Worm (Caenorhabditis elegans) whole organism, mixed stage, embryonic: ENCODE results near the gene C26D10.6.

Experiments
- M03D4.4 ChIP-seq: sonication (generic microtip); optimal IDR thresholded peaks from 2 replicates; lab custom pipeline; 2017; ENCODE audit warnings: mild to moderate bottlenecking, missing genetic modification characterization, missing compliant biosample characterization
- bed-3 ChIP-seq: fragments of 200-800 bp; sonication (Bioruptor generic); optimal IDR thresholded peaks from 3 replicates; lab custom pipeline; 2018; ENCODE audit warnings: mild to moderate bottlenecking, missing genetic modification characterization, moderate library complexity, missing compliant biosample characterization
- blmp-1 ChIP-seq: fragments of 150-350 bp; optimal IDR thresholded peaks from 2 replicates; lab custom pipeline; 2014; ENCODE audit warnings: missing biosample characterization, missing genetic modification characterization
- ceh-39 ChIP-seq: fragments of 150-350 bp; optimal IDR thresholded peaks from 2 replicates; lab custom pipeline; 2014; ENCODE audit warnings: missing biosample characterization, missing genetic modification characterization
- ceh-83 ChIP-seq: fragments of 200-800 bp; sonication (Bioruptor generic); optimal IDR thresholded peaks from 2 replicates; lab custom pipeline; 2018; ENCODE audit warnings: mild to moderate bottlenecking, missing genetic modification characterization, missing compliant biosample characterization
- ces-1 ChIP-seq: fragments of 150-350 bp; optimal IDR thresholded peaks from 2 replicates; lab custom pipeline; 2014; ENCODE audit warnings: missing biosample characterization, missing genetic modification reagents, missing genetic modification characterization
- cnd-1 ChIP-seq: fragments of 200-800 bp; sonication (Bioruptor generic); optimal IDR thresholded peaks from 2 replicates; lab custom pipeline; 2018; ENCODE audit warnings: mild to moderate bottlenecking, missing genetic modification characterization, missing compliant biosample characterization
- drap-1 ChIP-seq: fragments of 200-800 bp; sonication (Bioruptor generic); optimal IDR thresholded peaks from 3 replicates; lab custom pipeline; 2018; ENCODE audit warnings: mild to moderate bottlenecking, missing genetic modification characterization, missing compliant biosample characterization
- elt-1 ChIP-seq: sonication (generic microtip); optimal IDR thresholded peaks from 2 replicates; lab custom pipeline; 2017; ENCODE audit warnings: missing genetic modification characterization, mild to moderate bottlenecking, missing compliant biosample characterization, antibody characterized with exemption, moderate library complexity, borderline replicate concordance; ENCODE audit not compliant: insufficient read depth
- elt-3 ChIP-seq: fragments of 150-350 bp; optimal IDR thresholded peaks from 2 replicates; lab custom pipeline; 2014; ENCODE audit warnings: missing biosample characterization, missing genetic modification characterization
- ham-2 ChIP-seq: fragments of 200-800 bp; sonication (Bioruptor generic); optimal IDR thresholded peaks from 2 replicates; lab custom pipeline; 2018; ENCODE audit warnings: mild to moderate bottlenecking, missing genetic modification characterization, missing compliant biosample characterization
- hlh-1 ChIP-seq: fragments of 150-350 bp; optimal IDR thresholded peaks from 2 replicates; lab custom pipeline; 2014; ENCODE audit warnings: missing biosample characterization, missing genetic modification reagents, missing genetic modification characterization
- lin-13 ChIP-seq: fragments of 150-350 bp; optimal IDR thresholded peaks from 2 replicates; lab custom pipeline; 2014; ENCODE audit warnings: missing biosample characterization, missing genetic modification characterization
- lin-32 ChIP-seq: fragments of 200-800 bp; sonication (Bioruptor generic); optimal IDR thresholded peaks from 2 replicates; lab custom pipeline; 2018; ENCODE audit warnings: mild to moderate bottlenecking, missing genetic modification characterization, missing compliant biosample characterization
- lsy-2 ChIP-seq: fragments of 150-350 bp; optimal IDR thresholded peaks from 2 replicates; lab custom pipeline; 2014; ENCODE audit warnings: missing biosample characterization, missing genetic modification characterization
- mab-5 ChIP-seq: fragments of 150-350 bp; optimal IDR thresholded peaks from 2 replicates; lab custom pipeline; 2014; ENCODE audit warnings: missing biosample characterization, missing genetic modification characterization
- mep-1 ChIP-seq: fragments of 150-350 bp; optimal IDR thresholded peaks from 2 replicates; lab custom pipeline; 2017; ENCODE audit warnings: missing biosample characterization, missing genetic modification reagents, missing genetic modification characterization, inconsistent platforms
- mls-2 ChIP-seq: sonication (generic microtip); optimal IDR thresholded peaks from 2 replicates; lab custom pipeline; 2016; ENCODE audit warnings: mild to moderate bottlenecking, missing genetic modification characterization, moderate library complexity, missing compliant biosample characterization
- nhr-12 ChIP-seq: fragments of 150-350 bp; optimal IDR thresholded peaks from 2 replicates; lab custom pipeline; 2014; ENCODE audit warnings: missing biosample characterization, missing genetic modification characterization
- nhr-2 ChIP-seq: fragments of 150-350 bp; optimal IDR thresholded peaks from 2 replicates; lab custom pipeline; 2014; ENCODE audit warnings: missing biosample characterization, missing genetic modification characterization
- nhr-237 ChIP-seq: fragments of 150-350 bp; optimal IDR thresholded peaks from 2 replicates; lab custom pipeline; 2014; ENCODE audit warnings: missing biosample characterization, missing genetic modification characterization
- nhr-28 ChIP-seq: fragments of 150-350 bp; optimal IDR thresholded peaks from 2 replicates; lab custom pipeline; 2014; ENCODE audit warnings: missing biosample characterization, missing genetic modification characterization
- nhr-76 ChIP-seq: sonication (generic microtip); optimal IDR thresholded peaks from 2 replicates; lab custom pipeline; 2017; ENCODE audit warnings: missing biosample characterization, missing genetic modification characterization
- pha-4 ChIP-seq: fragments of 150-350 bp; optimal IDR thresholded peaks from 2 replicates; lab custom pipeline; 2018; ENCODE audit warnings: missing biosample characterization, missing genetic modification reagents, missing genetic modification characterization
- sem-2 ChIP-seq: fragments of 200-800 bp; sonication (Bioruptor generic); optimal IDR thresholded peaks from 2 replicates; lab custom pipeline; 2018; ENCODE audit warnings: mild to moderate bottlenecking, missing genetic modification characterization, missing compliant biosample characterization
- unc-120 ChIP-seq: sonication (generic microtip); optimal IDR thresholded peaks from 2 replicates; lab custom pipeline; 2017; ENCODE audit warnings: missing genetic modification characterization, missing compliant biosample characterization; ENCODE audit not compliant: poor library complexity, severe bottlenecking
- unc-39 ChIP-seq: fragments of 150-350 bp; optimal IDR thresholded peaks from 2 replicates; lab custom pipeline; 2014; ENCODE audit warnings: missing biosample characterization, missing genetic modification characterization
- unc-62 ChIP-seq: fragments of 150-350 bp; optimal IDR thresholded peaks from 2 replicates; lab custom pipeline; 2014; ENCODE audit warnings: missing biosample characterization, missing genetic modification reagents, missing genetic modification characterization
- zip-8 ChIP-seq: fragments of 150-350 bp; optimal IDR thresholded peaks from 2 replicates; lab custom pipeline; 2014; ENCODE audit warnings: missing biosample characterization, missing genetic modification characterization
- ztf-11 ChIP-seq: fragments of 150-350 bp; optimal IDR thresholded peaks from 2 replicates; lab custom pipeline; 2014; ENCODE audit warnings: missing biosample characterization, missing genetic modification characterization

The C26D10.6 gene

DNA sequence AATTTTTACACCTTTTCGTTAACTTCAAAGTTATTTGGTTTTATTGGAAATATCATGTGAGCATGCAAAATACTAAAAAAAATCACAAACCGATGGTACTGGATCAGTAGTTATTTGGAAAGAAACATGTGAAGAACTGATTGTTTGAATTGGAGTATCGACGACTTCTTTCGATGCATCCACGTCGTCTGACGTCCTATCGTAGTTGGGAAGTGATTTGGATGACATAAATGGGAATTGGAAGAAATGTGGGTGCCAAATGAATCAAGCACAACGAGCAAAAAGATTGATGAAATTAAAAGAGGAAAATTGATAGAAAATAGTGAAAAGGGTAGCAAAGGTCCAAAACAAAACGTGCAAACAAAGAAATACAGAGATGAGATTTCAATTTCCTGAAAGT lies 33.3 kb downstream of the C26D10.6 start, which contains the start of gene shw-1:
Gene shw-1, minus strand, starts transcription at position 228 of the 400 bp plus-strand sequence.
- TF ChIP-seq nhr-28 (tag; lab: Kevin White, UChicago) (no peak), ham-2 (GFP tag; lab: Kevin White, UChicago) (no peak), zip-8 (tag; lab: Kevin White, UChicago) (no peak), sem-2 (GFP tag; lab: Kevin White, UChicago) (no peak), pha-4 (tag; lab: Kevin White, UChicago) (no peak), unc-120 (tag; lab: Kevin White, UChicago) (no peak), ztf-11 (tag; lab: Kevin White, UChicago) (no peak), ceh-39 (tag; lab: Kevin White, UChicago) (no peak), mls-2 (tag; lab: Kevin White, UChicago) (no peak), unc-62 (GFP tag; lab: Kevin White, UChicago) (no peak), hlh-1 (tag; lab: Kevin White, UChicago) (no peak), unc-39 (tag; lab: Kevin White, UChicago) (no peak)

DNA sequence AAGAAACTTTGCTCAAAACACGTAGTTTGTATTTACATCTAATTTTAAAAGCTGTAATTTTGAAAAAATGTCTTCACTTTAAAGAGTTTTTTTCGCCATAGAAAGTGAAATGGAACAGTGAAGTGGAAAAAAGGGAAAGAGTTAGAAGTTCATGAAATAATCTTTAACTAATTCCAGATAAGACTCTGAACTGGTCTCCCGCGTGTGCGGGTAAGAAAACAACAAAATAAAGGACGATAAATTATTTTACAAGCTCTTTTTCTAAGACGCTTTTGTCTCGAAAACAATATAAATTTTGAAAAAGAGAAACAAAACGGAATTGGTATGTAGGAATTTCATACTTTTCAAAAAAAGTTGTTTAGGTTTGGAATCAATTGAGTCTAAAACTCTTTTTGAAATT lies 37.8 kb downstream of the C26D10.6 start:
- TF ChIP-seq elt-1 (tag; lab: Kevin White, UChicago) = no peak
- no peak for TF ChIP-seq nhr-237 (tag; lab: Kevin White, UChicago)
- no peak for TF ChIP-seq drap-1 (GFP tag; lab: Kevin White, UChicago)
- TF ChIP-seq nhr-28 (tag; lab: Kevin White, UChicago) = no peak
- TF ChIP-seq lin-32 = no peak
- TF ChIP-seq mab-5 = no peak
- TF ChIP-seq mls-2 (tag; lab: Kevin White, UChicago) = no peak
- no peak for TF ChIP-seq nhr-12 (tag; lab: Kevin White, UChicago)

DNA sequence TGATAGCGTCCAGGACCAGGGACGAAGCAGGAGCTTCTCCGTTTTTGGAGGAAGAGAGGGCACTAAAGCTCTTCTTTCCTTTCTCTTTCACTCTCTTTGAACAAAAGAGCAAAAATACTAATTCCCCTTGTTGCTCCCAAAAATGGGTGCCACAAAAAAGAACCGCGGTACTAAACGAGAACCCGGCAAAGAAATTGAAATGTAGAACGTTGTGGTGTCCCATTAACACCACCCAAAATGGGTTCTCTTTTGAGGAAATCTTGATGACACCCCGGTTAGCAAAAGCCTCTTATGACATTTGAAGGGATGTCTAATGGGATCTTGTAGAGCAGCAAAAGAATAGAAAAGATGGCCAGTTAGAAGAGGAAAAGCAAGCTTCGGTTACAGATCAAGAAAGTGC lies 39.7 kb downstream of the C26D10.6 start:
- TF ChIP-seq nhr-76 (tag; lab: Kevin White, UChicago) (no peak), mab-5 (no peak), nhr-2 (no peak), ham-2 (GFP tag; lab: Kevin White, UChicago) (no peak), ceh-83 (GFP tag; lab: Kevin White, UChicago) (no peak), drap-1 (GFP tag; lab: Kevin White, UChicago) (no peak), unc-62 (GFP tag; lab: Kevin White, UChicago) (no peak), M03D4.4 (tag; lab: Kevin White, UChicago) (no peak), nhr-12 (tag; lab: Kevin White, UChicago) (no peak), ceh-39 (tag; lab: Kevin White, UChicago) (no peak), ztf-11 (tag; lab: Kevin White, UChicago) (no peak), lin-13 (no peak), zip-8 (tag; lab: Kevin White, UChicago) (no peak), unc-120 (tag; lab: Kevin White, UChicago) (no peak), bed-3 (GFP tag; lab: Kevin White, UChicago) (no peak), elt-3 (tag; lab: Kevin White, UChicago) (no peak), pha-4 (tag; lab: Kevin White, UChicago) (no peak), lin-32 (no peak), nhr-237 (tag; lab: Kevin White, UChicago) (no peak)

DNA sequence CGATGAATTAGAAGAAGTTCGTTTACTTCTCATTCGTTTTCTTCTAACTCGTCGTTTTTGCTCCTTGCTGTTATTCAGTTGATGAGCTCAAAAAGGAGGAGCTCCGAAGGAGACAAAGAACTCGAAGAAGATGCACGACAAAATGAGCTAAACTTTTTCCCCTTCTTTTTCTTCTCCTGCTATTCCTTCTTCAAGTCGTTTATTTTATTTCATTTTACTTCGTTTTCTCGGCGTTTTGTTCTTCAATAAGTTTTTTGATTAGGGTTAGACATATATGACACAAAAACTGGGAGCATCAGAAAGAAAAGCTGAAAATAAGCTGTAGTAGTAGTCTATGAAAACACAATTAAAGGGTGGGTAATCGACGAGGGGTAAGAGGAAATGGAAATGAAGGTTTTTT lies 42.5 kb downstream of the C26D10.6 start:
- TF ChIP-seq ces-1 (GFP tag; lab: Kevin White, UChicago) (peak; percentile 64), nhr-2 (no peak)

DNA sequence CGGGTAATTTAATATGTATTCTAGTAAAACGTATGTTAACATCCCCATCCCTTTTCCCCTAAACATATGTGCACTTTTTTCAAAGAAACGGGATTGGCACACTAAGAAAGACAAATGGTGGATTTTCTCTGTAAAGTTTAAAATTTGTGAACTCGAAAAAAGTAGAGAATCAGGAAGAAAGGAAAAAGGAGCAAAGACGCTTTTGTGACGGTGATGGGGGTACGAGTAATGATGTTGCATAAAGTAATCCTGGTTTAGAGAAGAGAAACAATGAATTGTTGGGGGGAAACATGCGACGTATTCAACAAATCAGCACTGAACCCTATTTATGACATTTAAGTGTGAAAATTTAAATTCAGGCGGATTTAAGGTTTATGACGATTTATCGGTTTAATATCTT lies 43.0 kb downstream of the C26D10.6 start:
- TF ChIP-seq sem-2 (GFP tag; lab: Kevin White, UChicago) (no peak), ceh-83 (GFP tag; lab: Kevin White, UChicago) (no peak), mep-1 (tag; lab: Kevin White, UChicago) (no peak)

DNA sequence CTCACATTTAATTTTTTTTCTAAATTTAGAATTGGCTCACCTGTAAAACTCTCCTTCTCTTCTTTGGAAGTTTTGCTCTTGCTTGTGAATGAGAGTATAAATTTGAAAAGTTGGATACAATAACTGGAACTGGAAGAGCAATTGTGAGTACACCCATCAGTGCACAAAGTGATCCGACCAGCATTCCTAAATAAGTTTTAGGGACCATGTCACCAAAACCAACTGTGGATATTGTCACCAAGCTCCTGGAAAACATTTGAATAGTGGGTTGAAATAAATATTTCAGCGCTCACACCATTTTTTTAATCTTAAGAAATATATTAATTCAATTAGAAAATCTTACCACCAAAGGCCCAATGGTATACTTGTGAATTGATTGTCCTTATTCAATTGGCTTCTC lies 46.2 kb downstream of the C26D10.6 start:
- TF ChIP-seq ces-1 (GFP tag; lab: Kevin White, UChicago) (no peak), blmp-1 (tag; lab: Kevin White, UChicago) (no peak), nhr-2 (no peak), unc-62 (GFP tag; lab: Kevin White, UChicago) (no peak), unc-39 (tag; lab: Kevin White, UChicago) (no peak), lin-13 (no peak), mab-5 (no peak), pha-4 (tag; lab: Kevin White, UChicago) (no peak), lin-32 (no peak), elt-1 (tag; lab: Kevin White, UChicago) (no peak), cnd-1 (tag; lab: Kevin White, UChicago) (no peak), mls-2 (tag; lab: Kevin White, UChicago) (no peak), nhr-12 (tag; lab: Kevin White, UChicago) (no peak), M03D4.4 (tag; lab: Kevin White, UChicago) (no peak), drap-1 (GFP tag; lab: Kevin White, UChicago) (no peak), ceh-39 (tag; lab: Kevin White, UChicago) (no peak), ham-2 (GFP tag; lab: Kevin White, UChicago) (no peak), unc-120 (tag; lab: Kevin White, UChicago) (no peak), nhr-237 (tag; lab: Kevin White, UChicago) (no peak), lsy-2 (tag; lab: Kevin White, UChicago) (no peak)
